Fruit fly (Drosophila melanogaster): ENCODE results near the gene ArgRS-m.

ArgRS-m gene

DNA sequence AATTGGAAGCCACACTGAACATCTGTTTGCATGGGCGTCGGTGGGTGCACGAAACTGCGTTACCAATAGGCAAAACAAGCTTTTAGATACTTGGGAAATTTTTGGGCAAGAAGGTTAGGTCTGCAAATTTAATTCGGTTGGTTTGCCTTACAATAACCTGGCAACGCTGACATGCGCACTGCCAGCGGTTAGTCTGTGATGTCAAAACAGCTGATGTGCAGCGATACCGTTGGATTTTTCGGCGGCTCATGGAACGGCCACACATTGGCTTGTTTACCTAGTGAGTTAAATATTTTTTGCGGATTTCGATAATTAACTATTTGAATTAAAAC, at the start of gene ArgRS-m:
ArgRS-m (plus strand) TSS at position 187 of the 332 bp plus-strand sequence.
- TF ChIP-seq CG4318 (GFP tag; optimal IDR thresholded peaks at IDR 0.05) (peak; percentile 10), CG11902 (GFP tag; optimal IDR thresholded peaks at IDR 0.05) (peak; percentile 15), CG10631 (GFP tag; optimal IDR thresholded peaks at IDR 0.05) (peak; percentile 71), Lpt (GFP tag; optimal IDR thresholded peaks at IDR 0.05) (no peak), CG6854 (GFP tag; optimal IDR thresholded peaks at IDR 0.05) (no peak), Ets96B (tag; optimal IDR thresholded peaks at IDR 0.05) (peak; percentile 11), Eip93F (GFP tag; optimal IDR thresholded peaks at IDR 0.05) (no peak), dac (GFP tag; optimal IDR thresholded peaks at IDR 0.05) (peak; percentile 19), eg (GFP tag; IDR thresholded peaks at IDR 0.05) (peak; percentile 69), ss (GFP tag; optimal IDR thresholded peaks at IDR 0.05) (peak in 1 of 2 experiments; percentile 34), CG9139 (GFP tag; optimal IDR thresholded peaks at IDR 0.05) (no peak), Sox15 (GFP tag; optimal IDR thresholded peaks at IDR 0.05) (peak; percentile 61), Eip75B (GFP tag; optimal IDR thresholded peaks at IDR 0.05) (peak; percentile 67), CG6163 (GFP tag; IDR thresholded peaks at IDR 0.05) (peak; percentile 75), svp (GFP tag) (peak; percentile 83), cyc (GFP tag; optimal IDR thresholded peaks at IDR 0.05) (peak; percentile 50), dsx (GFP tag; optimal IDR thresholded peaks at IDR 0.05; ENCODE audit: poor library complexity, severe bottlenecking) (no peak), Blimp-1 (GFP tag; optimal IDR thresholded peaks at IDR 0.05) (no peak), CG1621 (tag; optimal IDR thresholded peaks at IDR 0.05) (peak; percentile 19), Hr39 (GFP tag; optimal IDR thresholded peaks at IDR 0.05) (peak; percentile 75), CG6792 (GFP tag; optimal IDR thresholded peaks at IDR 0.05) (no peak), CG8319 (GFP tag; optimal IDR thresholded peaks at IDR 0.05) (peak; percentile 41), CG32006 (GFP tag; optimal IDR thresholded peaks at IDR 0.05) (peak; percentile 64), CG15336 (GFP tag; IDR thresholded peaks at IDR 0.05) (peak; percentile 74), net (GFP tag; optimal IDR thresholded peaks at IDR 0.05) (peak; percentile 48), Met (GFP tag; optimal IDR thresholded peaks at IDR 0.05) (peak; percentile 67), CG6808 (GFP tag; optimal IDR thresholded peaks at IDR 0.05) (peak; percentile 33), salr (GFP tag; optimal IDR thresholded peaks at IDR 0.05) (peak in 1 of 2 experiments; percentile 13), CG31627 (GFP tag; optimal IDR thresholded peaks at IDR 0.05) (peak; percentile 72), CG11294 (GFP tag; IDR thresholded peaks at IDR 0.05) (peak; percentile 30; the same call in 1 of the 2 replicates), spab (GFP tag; optimal IDR thresholded peaks at IDR 0.05) (no peak), fkh (GFP tag; optimal IDR thresholded peaks at IDR 0.05) (peak; percentile 96), CG3032 (tag; optimal IDR thresholded peaks at IDR 0.05) (peak; percentile 30), CG10669 (GFP tag; optimal IDR thresholded peaks at IDR 0.05) (peak; percentile 15), CG8119 (GFP tag; IDR thresholded peaks at IDR 0.05) (peak; percentile 39; the same call in 1 of the 3 replicates), Hr38 (GFP tag; optimal IDR thresholded peaks at IDR 0.05) (no peak), fd85E (GFP tag; optimal IDR thresholded peaks at IDR 0.05) (no peak), esn (GFP tag; optimal IDR thresholded peaks at IDR 0.05) (peak; percentile 73), CG8632 (GFP tag; optimal IDR thresholded peaks at IDR 0.05) (peak; percentile 22), CG6276 (GFP tag; optimal IDR thresholded peaks at IDR 0.05) (no peak), CG11762 (GFP tag; optimal IDR thresholded peaks at IDR 0.05; ENCODE audit: insufficient read depth) (no peak), CG7368 (GFP tag; optimal IDR thresholded peaks at IDR 0.05) (peak; percentile 63), Eip78C (GFP tag) (peak; percentile 79), Sox14 (GFP tag; optimal IDR thresholded peaks at IDR 0.05) (peak; percentile 80), acj6 (GFP tag; optimal IDR thresholded peaks at IDR 0.05) (peak; percentile 72), CG3919 (GFP tag; optimal IDR thresholded peaks at IDR 0.05) (peak; percentile 61), Gug (GFP tag; IDR thresholded peaks at IDR 0.05) (no peak), Sox102F (GFP tag; optimal IDR thresholded peaks at IDR 0.05) (peak; percentile 12), vri (GFP tag; optimal IDR thresholded peaks at IDR 0.05) (peak; percentile 16), Smox (GFP tag; optimal IDR thresholded peaks at IDR 0.05) (peak; percentile 60), lz (GFP tag; optimal IDR thresholded peaks at IDR 0.05) (peak; percentile 66), OdsH (GFP tag; optimal IDR thresholded peaks at IDR 0.05) (peak; percentile 70)

All from whole organism, prepupa.